Fruit fly (Drosophila melanogaster) Kc167 (cell line): ENCODE results near the gene CG13731.

ENCODE experiments used
- Myc ChIP-seq: fragments of >200 bp; optimal IDR thresholded peaks from 2 replicates; lab custom pipeline; 2017; ENCODE audit warnings: missing external identifiers
- Sin3A ChIP-seq: fragments of >200 bp; optimal IDR thresholded peaks from 2 replicates; lab custom pipeline; 2018; ENCODE audit warnings: missing external identifiers
- h ChIP-seq: fragments of >200 bp; optimal IDR thresholded peaks from 3 replicates; lab custom pipeline; 2018; ENCODE audit warnings: missing external identifiers
- insv ChIP-seq: fragments of >200 bp; optimal IDR thresholded peaks from 3 replicates; lab custom pipeline; 2018; ENCODE audit warnings: missing external identifiers
- psq ChIP-seq: fragments of >200 bp; optimal IDR thresholded peaks from 2 replicates; lab custom pipeline; 2017; ENCODE audit warnings: missing external identifiers
- ttk ChIP-seq: sonication (Bioruptor generic); optimal IDR thresholded peaks from 2 replicates; lab custom pipeline; 2017; ENCODE audit warnings: missing external identifiers

DNA sequence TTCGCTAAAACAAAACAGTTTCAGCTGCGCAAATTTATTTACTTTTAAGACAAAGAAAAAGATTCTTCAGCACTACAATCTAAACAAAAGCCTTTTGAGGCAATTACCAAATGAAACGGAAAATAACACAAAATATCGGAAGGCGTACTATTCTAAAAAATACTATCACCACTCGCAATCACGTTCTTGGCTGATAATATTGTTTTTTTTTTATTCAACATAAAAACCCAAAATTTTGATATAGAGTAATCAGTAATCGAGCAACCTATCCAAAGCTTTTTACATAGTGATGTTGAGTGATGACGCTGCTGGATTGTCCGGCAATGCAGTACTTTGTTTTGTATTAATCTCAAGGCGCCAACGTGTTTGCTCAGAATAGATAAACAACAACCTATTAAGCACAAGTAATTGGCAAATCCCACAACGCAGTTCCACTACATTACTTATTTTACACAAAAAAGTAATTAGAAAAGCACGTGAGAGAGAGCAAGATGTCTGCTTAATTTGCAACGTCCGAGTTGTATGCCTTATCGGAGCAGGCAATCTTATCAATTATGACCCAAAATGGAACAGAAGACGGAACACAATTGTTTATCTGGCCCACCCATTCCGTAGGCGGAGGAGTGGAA is 42.3 kb upstream of the CG13731 start:
- TF ChIP-seq h (no peak), psq (lab: Kevin White, UChicago) (no peak), Myc (lab: Kevin White, UChicago) (no peak), Sin3A (lab: Kevin White, UChicago) (no peak), ttk (lab: Kevin White, UChicago) (no peak), insv (lab: Kevin White, UChicago) (no peak)
